Fruit fly (Drosophila melanogaster) whole organism, prepupa: ENCODE results near the gene sol.
A peak's percentile ranks its signal among the peaks of the same experiment; 100 is the strongest.

ENCODE experiments used
- Blimp-1 ChIP-seq: fragments of 200-800 bp; sonication (Bioruptor generic); optimal IDR thresholded peaks from 3 replicates; lab custom pipeline; 2017; ENCODE audit warnings: missing biosample characterization, missing genetic modification characterization, mild to moderate bottlenecking, moderate library complexity, missing genetic modification reagents
- CG10631 ChIP-seq: fragments of 200-800 bp; sonication (Bioruptor generic); optimal IDR thresholded peaks from 2 replicates; lab custom pipeline; 2016; ENCODE audit warnings: missing biosample characterization, missing genetic modification characterization
- CG10669 ChIP-seq: fragments of 200-800 bp; sonication (Bioruptor generic); optimal IDR thresholded peaks from 3 replicates; lab custom pipeline; 2018; ENCODE audit warnings: missing biosample characterization, mild to moderate bottlenecking, missing genetic modification characterization, moderate library complexity
- CG11294 ChIP-seq: fragments of 200-800 bp; sonication (Bioruptor generic); IDR thresholded peaks from 2 replicates; pipeline ENCODE4 v1.3.6; 2022; ENCODE audit warnings: missing biosample characterization, missing genetic modification characterization
- CG11762 ChIP-seq: fragments of 200-800 bp; sonication (Bioruptor generic); optimal IDR thresholded peaks from 3 replicates; lab custom pipeline; 2016; ENCODE audit warnings: missing biosample characterization, missing genetic modification characterization; ENCODE audit not compliant: insufficient read depth
- CG15336 ChIP-seq: fragments of 200-800 bp; sonication (Bioruptor generic); IDR thresholded peaks from 2 replicates; pipeline ENCODE4 v1.3.6; 2022; ENCODE audit warnings: missing biosample characterization, missing genetic modification characterization
- CG3032 ChIP-seq: fragments of 200-800 bp; optimal IDR thresholded peaks from 2 replicates; lab custom pipeline; 2019; ENCODE audit warnings: missing biosample characterization, mild to moderate bottlenecking, missing genetic modification characterization, moderate library complexity
- CG31627 ChIP-seq: fragments of 200-800 bp; sonication (Bioruptor generic); optimal IDR thresholded peaks from 3 replicates; lab custom pipeline; 2016; ENCODE audit warnings: missing biosample characterization, missing genetic modification characterization
- CG32006 ChIP-seq: fragments of 200-800 bp; sonication (Bioruptor generic); optimal IDR thresholded peaks from 3 replicates; lab custom pipeline; 2017; ENCODE audit warnings: missing biosample characterization, mild to moderate bottlenecking, missing genetic modification characterization
- CG3919 ChIP-seq: fragments of 200-800 bp; sonication (Bioruptor generic); optimal IDR thresholded peaks from 3 replicates; lab custom pipeline; 2016; ENCODE audit warnings: missing biosample characterization, missing genetic modification characterization
- CG4318 ChIP-seq: fragments of 200-800 bp; sonication (Bioruptor generic); optimal IDR thresholded peaks from 3 replicates; lab custom pipeline; 2017; ENCODE audit warnings: missing biosample characterization, mild to moderate bottlenecking, missing genetic modification characterization
- CG6163 ChIP-seq: fragments of 200-800 bp; sonication (Bioruptor generic); IDR thresholded peaks from 3 replicates; pipeline ENCODE4 v1.3.6; 2022; ENCODE audit warnings: missing biosample characterization, missing genetic modification characterization
- CG6276 ChIP-seq: fragments of 200-800 bp; sonication (Bioruptor generic); optimal IDR thresholded peaks from 2 replicates; lab custom pipeline; 2017; ENCODE audit warnings: missing biosample characterization, mild to moderate bottlenecking, missing genetic modification characterization
- CG6792 ChIP-seq: fragments of 200-800 bp; sonication (Bioruptor generic); optimal IDR thresholded peaks from 3 replicates; lab custom pipeline; 2016; ENCODE audit warnings: missing biosample characterization, missing genetic modification characterization
- CG6808 ChIP-seq: fragments of 200-800 bp; sonication (Bioruptor generic); optimal IDR thresholded peaks from 3 replicates; lab custom pipeline; 2017; ENCODE audit warnings: missing biosample characterization, missing genetic modification characterization, mild to moderate bottlenecking, moderate library complexity, missing genetic modification reagents
- CG6854 ChIP-seq: fragments of 200-800 bp; sonication (Bioruptor generic); optimal IDR thresholded peaks from 2 replicates; lab custom pipeline; 2017; ENCODE audit warnings: missing biosample characterization, mild to moderate bottlenecking, missing genetic modification characterization
- CG7368 ChIP-seq: fragments of 200-800 bp; sonication (Bioruptor generic); optimal IDR thresholded peaks from 3 replicates; lab custom pipeline; 2016; ENCODE audit warnings: missing biosample characterization, missing genetic modification characterization
- CG8119 ChIP-seq: fragments of 200-800 bp; sonication (Bioruptor generic); IDR thresholded peaks from 3 replicates; pipeline ENCODE4 v1.3.6; 2022; ENCODE audit warnings: missing biosample characterization, missing genetic modification characterization
- CG8319 ChIP-seq: fragments of 200-800 bp; sonication (Bioruptor generic); optimal IDR thresholded peaks from 3 replicates; lab custom pipeline; 2016; ENCODE audit warnings: missing biosample characterization, missing genetic modification characterization
- CG8632 ChIP-seq: fragments of 200-800 bp; sonication (Bioruptor generic); optimal IDR thresholded peaks from 3 replicates; lab custom pipeline; 2016; ENCODE audit warnings: missing biosample characterization, missing genetic modification characterization
- CG9139 ChIP-seq: fragments of 200-800 bp; sonication (Bioruptor generic); optimal IDR thresholded peaks from 3 replicates; lab custom pipeline; 2017; ENCODE audit warnings: missing biosample characterization, mild to moderate bottlenecking, missing genetic modification characterization
- Eip75B ChIP-seq: fragments of 200-800 bp; sonication (Bioruptor generic); optimal IDR thresholded peaks from 3 replicates; lab custom pipeline; 2016; ENCODE audit warnings: missing biosample characterization, missing genetic modification characterization
- Eip93F ChIP-seq: fragments of 200-800 bp; sonication (Bioruptor generic); optimal IDR thresholded peaks from 2 replicates; lab custom pipeline; 2016; ENCODE audit warnings: missing biosample characterization, mild to moderate bottlenecking, missing genetic modification characterization
- Ets21C ChIP-seq: fragments of 200-800 bp; sonication (Bioruptor generic); optimal IDR thresholded peaks from 3 replicates; lab custom pipeline; 2016; ENCODE audit warnings: missing biosample characterization, missing genetic modification characterization
- Ets96B ChIP-seq: fragments of 200-800 bp; optimal IDR thresholded peaks from 2 replicates; lab custom pipeline; 2019; ENCODE audit warnings: missing biosample characterization, mild to moderate bottlenecking, missing genetic modification characterization, moderate library complexity
- Gug ChIP-seq: fragments of 200-800 bp; sonication (Bioruptor generic); IDR thresholded peaks from 2 replicates; pipeline ENCODE4 v1.3.6; 2022; ENCODE audit warnings: missing biosample characterization, missing genetic modification characterization
- Hr38 ChIP-seq: sonication (Bioruptor generic); optimal IDR thresholded peaks from 2 replicates; lab custom pipeline; 2016; ENCODE audit warnings: missing biosample characterization, missing genetic modification characterization
- Hr39 ChIP-seq: fragments of 200-800 bp; sonication (Bioruptor generic); optimal IDR thresholded peaks from 2 replicates; lab custom pipeline; 2016; ENCODE audit warnings: missing biosample characterization, missing genetic modification characterization
- Lpt ChIP-seq: fragments of 200-800 bp; sonication (Bioruptor generic); optimal IDR thresholded peaks from 3 replicates; lab custom pipeline; 2016; ENCODE audit warnings: missing biosample characterization, missing genetic modification characterization
- OdsH ChIP-seq: fragments of 200-800 bp; sonication (Bioruptor generic); optimal IDR thresholded peaks from 3 replicates; lab custom pipeline; 2016; ENCODE audit warnings: missing biosample characterization, missing genetic modification characterization
- Smox ChIP-seq: fragments of 200-800 bp; sonication (Bioruptor generic); optimal IDR thresholded peaks from 3 replicates; lab custom pipeline; 2016; ENCODE audit warnings: missing biosample characterization, missing genetic modification characterization
- Sox102F ChIP-seq: fragments of 200-800 bp; sonication (Bioruptor generic); optimal IDR thresholded peaks from 2 replicates; lab custom pipeline; 2016; ENCODE audit warnings: missing biosample characterization, mild to moderate bottlenecking, missing genetic modification characterization
- Sox14 ChIP-seq: fragments of 200-800 bp; sonication (Bioruptor generic); optimal IDR thresholded peaks from 3 replicates; lab custom pipeline; 2016; ENCODE audit warnings: missing biosample characterization, missing genetic modification characterization
- achi ChIP-seq: fragments of 200-800 bp; sonication (Bioruptor generic); optimal IDR thresholded peaks from 3 replicates; lab custom pipeline; 2016; ENCODE audit warnings: missing biosample characterization, missing genetic modification characterization
- cyc ChIP-seq: fragments of 200-800 bp; sonication (Bioruptor generic); optimal IDR thresholded peaks from 3 replicates; lab custom pipeline; 2016; ENCODE audit warnings: missing biosample characterization, missing genetic modification characterization
- eg ChIP-seq: fragments of 200-800 bp; sonication (Bioruptor generic); IDR thresholded peaks from 3 replicates; pipeline ENCODE4 v1.3.6; 2022; ENCODE audit warnings: missing biosample characterization, missing genetic modification characterization
- esn ChIP-seq: fragments of 200-800 bp; sonication (Bioruptor generic); optimal IDR thresholded peaks from 2 replicates; lab custom pipeline; 2016; ENCODE audit warnings: missing biosample characterization, mild to moderate bottlenecking, missing genetic modification characterization, moderate library complexity
- fd59A ChIP-seq: fragments of 200-800 bp; sonication (Bioruptor generic); optimal IDR thresholded peaks from 2 replicates; lab custom pipeline; 2017; ENCODE audit warnings: missing biosample characterization, mild to moderate bottlenecking, missing genetic modification characterization, missing genetic modification reagents
- fd85E ChIP-seq: fragments of 200-800 bp; sonication (Bioruptor generic); optimal IDR thresholded peaks from 3 replicates; lab custom pipeline; 2016; ENCODE audit warnings: missing biosample characterization, missing genetic modification characterization
- lz ChIP-seq: fragments of 200-800 bp; sonication (Bioruptor generic); optimal IDR thresholded peaks from 3 replicates; lab custom pipeline; 2016; ENCODE audit warnings: missing biosample characterization, missing genetic modification characterization
- net ChIP-seq: fragments of 200-800 bp; sonication (Bioruptor generic); optimal IDR thresholded peaks from 3 replicates; lab custom pipeline; 2016; ENCODE audit warnings: missing biosample characterization, missing genetic modification characterization
- pdm3 ChIP-seq: fragments of 200-800 bp; sonication (Bioruptor generic); optimal IDR thresholded peaks from 3 replicates; lab custom pipeline; 2016; ENCODE audit warnings: missing biosample characterization, missing genetic modification characterization
- salr ChIP-seq, 2 experiments: fragments of 200-800 bp; sonication (Bioruptor generic); optimal IDR thresholded peaks; 3 replicates each; lab custom pipeline; 2016 to 2018; ENCODE audit warnings: missing biosample characterization in 2 of 2, missing genetic modification characterization in 2 of 2, mild to moderate bottlenecking in 1 of 2
- spab ChIP-seq: fragments of 200-800 bp; sonication (Bioruptor generic); optimal IDR thresholded peaks from 2 replicates; lab custom pipeline; 2017; ENCODE audit warnings: missing biosample characterization, mild to moderate bottlenecking, missing genetic modification characterization, missing genetic modification reagents
- svp ChIP-seq: fragments of 200-800 bp; sonication (Bioruptor generic); peaks from one replicate; lab custom pipeline; 2016; ENCODE audit warnings: missing biosample characterization, missing genetic modification characterization
- topi ChIP-seq: fragments of 200-800 bp; sonication (Bioruptor generic); optimal IDR thresholded peaks from 3 replicates; lab custom pipeline; 2016; ENCODE audit warnings: missing biosample characterization, missing genetic modification characterization
- vri ChIP-seq: fragments of 200-800 bp; sonication (Bioruptor generic); optimal IDR thresholded peaks from 3 replicates; lab custom pipeline; 2016; ENCODE audit warnings: missing biosample characterization, mild to moderate bottlenecking, missing genetic modification characterization

The sol gene

DNA sequence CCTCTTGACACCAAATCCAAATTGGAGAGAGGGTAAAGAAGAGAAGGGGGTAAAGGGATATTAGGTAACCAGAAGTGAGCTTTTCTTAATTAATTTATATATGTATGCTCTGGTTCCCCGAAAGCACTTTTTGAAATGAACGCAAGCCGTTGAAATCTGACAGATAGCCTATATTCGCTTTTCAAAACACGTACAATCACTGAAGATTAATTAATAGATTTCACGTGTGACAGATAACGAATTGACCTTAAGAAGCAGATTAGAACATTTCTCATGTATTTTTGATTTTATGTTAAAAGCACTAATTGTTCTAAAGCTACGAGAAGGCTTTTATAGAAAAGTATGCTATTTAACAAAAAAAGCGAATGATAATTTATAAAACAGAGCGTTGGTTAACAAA is 13.0 kb upstream of the sol start:
- no peak for TF ChIP-seq CG6854 (GFP tag; lab: Kevin White, UChicago)

- TF ChIP-seq Hr38 (GFP tag; lab: Kevin White, UChicago) (no peak), Sox102F (GFP tag; lab: Kevin White, UChicago) (no peak), pdm3 (GFP tag; lab: Kevin White, UChicago) (no peak), achi (no peak), CG10631 (GFP tag; lab: Kevin White, UChicago) (no peak), Eip93F (GFP tag; lab: Kevin White, UChicago) (no peak), CG8119 (GFP tag; lab: Robert Waterston, UW) (no peak), CG6808 (GFP tag; lab: Kevin White, UChicago) (no peak), Sox14 (GFP tag; lab: Kevin White, UChicago) (no peak)
Observed at dm6 chrX:21338153-21338552, 11.9 kb upstream of the sol start.

dm6 chrX:21339476-21339931 is 10.6 kb upstream of the sol start, which contains the start of the genes tty and fliI:
TSS of gene tty (minus strand) at chrX:21339676.
TSS of gene fliI (plus strand) at chrX:21339741.
- peak; percentile 88 for TF ChIP-seq spab (GFP tag; lab: Kevin White, UChicago)
- peak; percentile 93 for TF ChIP-seq CG9139 (GFP tag; lab: Kevin White, UChicago)
- TF ChIP-seq CG7368 (GFP tag; lab: Kevin White, UChicago): peak; percentile 87
- TF ChIP-seq svp: peak; percentile 92
- peak; percentile 87 for TF ChIP-seq CG15336 (GFP tag; lab: Robert Waterston, UW)
- peak; percentile 79 for TF ChIP-seq Eip75B (GFP tag; lab: Kevin White, UChicago)
- TF ChIP-seq topi (GFP tag; lab: Kevin White, UChicago): peak; percentile 85
- peak; percentile 56 for TF ChIP-seq vri
- TF ChIP-seq eg (GFP tag; lab: Robert Waterston, UW): peak; percentile 96
- TF ChIP-seq CG10669 (GFP tag; lab: Kevin White, UChicago): peak; percentile 84
- peak; percentile 55 for TF ChIP-seq Blimp-1 (GFP tag; lab: Kevin White, UChicago)
- peak; percentile 78 for TF ChIP-seq Lpt (GFP tag; lab: Kevin White, UChicago)
- TF ChIP-seq Smox (GFP tag; lab: Kevin White, UChicago): peak; percentile 82
- TF ChIP-seq CG11294 (GFP tag; lab: Robert Waterston, UW): peak; percentile 89
- TF ChIP-seq CG6276: peak; percentile 94
- TF ChIP-seq Eip93F (GFP tag; lab: Kevin White, UChicago): no peak
- peak; percentile 63 for TF ChIP-seq fd85E
- TF ChIP-seq pdm3 (GFP tag; lab: Kevin White, UChicago): peak; percentile 92
- TF ChIP-seq CG8632: peak; percentile 78
- peak; percentile 90 for TF ChIP-seq CG3919
- TF ChIP-seq lz (GFP tag; lab: Kevin White, UChicago): peak; percentile 89
- peak; percentile 93 for TF ChIP-seq Hr39
- peak; percentile 86 for TF ChIP-seq CG10631 (GFP tag; lab: Kevin White, UChicago)
- TF ChIP-seq CG8119 (GFP tag; lab: Robert Waterston, UW): peak; percentile 95
- peak; percentile 80 for TF ChIP-seq CG11762 (GFP tag; lab: Kevin White, UChicago)
- peak; percentile 84 for TF ChIP-seq CG6792 (GFP tag; lab: Kevin White, UChicago)
- peak; percentile 89 for TF ChIP-seq Ets96B (tag; lab: Kevin White, UChicago)
- peak; percentile 75 to 88 for TF ChIP-seq salr (GFP tag; optimal IDR thresholded peaks at IDR 0.05; lab: Kevin White, UChicago)
- TF ChIP-seq CG4318: peak; percentile 82
- peak; percentile 92 for TF ChIP-seq CG32006 (GFP tag; lab: Kevin White, UChicago)
- peak; percentile 87 for TF ChIP-seq CG3032 (tag; lab: Kevin White, UChicago)
- peak; percentile 92 for TF ChIP-seq Gug (GFP tag; lab: Robert Waterston, UW)
- TF ChIP-seq CG8319 (GFP tag; lab: Kevin White, UChicago): peak; percentile 62
- TF ChIP-seq esn (GFP tag; lab: Kevin White, UChicago): peak; percentile 88
- peak; percentile 84 for TF ChIP-seq Ets21C (GFP tag; lab: Kevin White, UChicago)
- peak; percentile 91 for TF ChIP-seq cyc (GFP tag; lab: Kevin White, UChicago)
- peak; percentile 84 for TF ChIP-seq net (GFP tag; lab: Kevin White, UChicago)
- peak; percentile 74 for TF ChIP-seq fd59A (GFP tag; lab: Kevin White, UChicago)
- peak; percentile 95 for TF ChIP-seq CG6163
- peak; percentile 91 for TF ChIP-seq OdsH (GFP tag; lab: Kevin White, UChicago)
- peak; percentile 91 for TF ChIP-seq CG31627 (GFP tag; lab: Kevin White, UChicago)
- TF ChIP-seq achi: peak; percentile 85
- TF ChIP-seq Sox14 (GFP tag; lab: Kevin White, UChicago): peak; percentile 92
